Worm (Caenorhabditis elegans): Measurements from ENCODE around the gene F23H11.7.

The F23H11.7 gene

ce11 chrIII:950472-950871 is 31.2 kb upstream of the F23H11.7 start, which contains the start of the genes fbxa-67 and fbxa-11 (continued):
- TF ChIP-seq blmp-1 (tag; optimal IDR thresholded peaks at IDR 0.05), result no peak
- no peak for TF ChIP-seq irx-1 (tag; optimal IDR thresholded peaks at IDR 0.05)
- TF ChIP-seq nhr-76 (tag; optimal IDR thresholded peaks at IDR 0.05), result no peak
- peak; percentile 93 for TF ChIP-seq F16B12.6 (tag; optimal IDR thresholded peaks at IDR 0.05)
- TF ChIP-seq ceh-90 (tag; optimal IDR thresholded peaks at IDR 0.05), result no peak
- TF ChIP-seq unc-62 (GFP tag; optimal IDR thresholded peaks at IDR 0.05), result no peak
- TF ChIP-seq egl-13 (tag; optimal IDR thresholded peaks at IDR 0.05), result no peak
- TF ChIP-seq fos-1 (tag; optimal IDR thresholded peaks at IDR 0.05), result no peak
- no peak for TF ChIP-seq C16A3.4 (tag; optimal IDR thresholded peaks at IDR 0.05)
- TF ChIP-seq ceh-82 (tag; optimal IDR thresholded peaks at IDR 0.05), result peak in 1 of 3 experiments; percentile 12
- no peak for TF ChIP-seq nhr-20 (tag; optimal IDR thresholded peaks at IDR 0.05)
- TF ChIP-seq zag-1 (tag; optimal IDR thresholded peaks at IDR 0.05), result no peak
- TF ChIP-seq sptf-1 (tag; optimal IDR thresholded peaks at IDR 0.05), result no peak
- TF ChIP-seq lsy-2 (tag; optimal IDR thresholded peaks at IDR 0.05), result peak; percentile 35 to 52
- TF ChIP-seq tbx-2 (tag; optimal IDR thresholded peaks at IDR 0.05), result no peak
- no peak for TF ChIP-seq pqm-1 (tag; optimal IDR thresholded peaks at IDR 0.05)
- peak; percentile 53 for TF ChIP-seq mep-1 (tag; optimal IDR thresholded peaks at IDR 0.05)
- TF ChIP-seq lin-35 (GFP tag; optimal IDR thresholded peaks at IDR 0.05), result peak; percentile 35 to 41
- no peak for TF ChIP-seq unc-130 (tag; optimal IDR thresholded peaks at IDR 0.05)
- TF ChIP-seq nhr-12 (tag; optimal IDR thresholded peaks at IDR 0.05), result no peak
- no peak for TF ChIP-seq mef-2 (tag; optimal IDR thresholded peaks at IDR 0.05)

ce11 chrIII:946250-946725 is 27.1 kb upstream of the F23H11.7 start, which contains the start of gene fbxa-60:
Gene fbxa-60, minus strand, starts transcription at chrIII:946300.
- TF ChIP-seq grh-1 (GFP tag; IDR thresholded peaks at IDR 0.05) (no peak), sox-4 (tag; optimal IDR thresholded peaks at IDR 0.05) (no peak), ceh-82 (tag; optimal IDR thresholded peaks at IDR 0.05) (no peak), elt-2 (tag; optimal IDR thresholded peaks at IDR 0.05) (peak; percentile 68), blmp-1 (tag; optimal IDR thresholded peaks at IDR 0.05) (no peak), nhr-47 (tag; optimal IDR thresholded peaks at IDR 0.05) (no peak)

- TF ChIP-seq elt-2 (tag; optimal IDR thresholded peaks at IDR 0.05), result peak; percentile 39
Observed at ce11 chrIII:944346-944745, 25.1 kb upstream of the F23H11.7 start.

ce11 chrIII:943426-943927 is 24.3 kb upstream of the F23H11.7 start, which contains the start of gene fbxa-59:
Gene fbxa-59, minus strand, starts transcription at chrIII:943476.
- no peak for TF ChIP-seq efl-1 (optimal IDR thresholded peaks at IDR 0.05)
- TF ChIP-seq efl-1 (GFP tag; optimal IDR thresholded peaks at IDR 0.05 in 1 of 2), result peak in 1 of 2 experiments; percentile 39
- TF ChIP-seq ceh-82 (tag; optimal IDR thresholded peaks at IDR 0.05), result no peak
- TF ChIP-seq nhr-77 (tag; optimal IDR thresholded peaks at IDR 0.05), result no peak
- TF ChIP-seq isw-1 (GFP tag; IDR thresholded peaks at IDR 0.05), result no peak
- TF ChIP-seq mef-2 (tag; optimal IDR thresholded peaks at IDR 0.05), result no peak
- no peak for TF ChIP-seq tlp-1 (tag; optimal IDR thresholded peaks at IDR 0.05)
- TF ChIP-seq elt-2 (tag; optimal IDR thresholded peaks at IDR 0.05), result peak; percentile 61
- TF ChIP-seq ets-5 (GFP tag; IDR thresholded peaks at IDR 0.05), result no peak

ce11 chrIII:941958-942357 is 22.7 kb upstream of the F23H11.7 start:
- TF ChIP-seq C16A3.4 (tag; optimal IDR thresholded peaks at IDR 0.05), result no peak
- no peak for TF ChIP-seq unc-86 (tag; optimal IDR thresholded peaks at IDR 0.05)
- no peak for TF ChIP-seq lir-3 (tag; optimal IDR thresholded peaks at IDR 0.05; ENCODE audit: poor library complexity)
- TF ChIP-seq F16B12.6 (tag; optimal IDR thresholded peaks at IDR 0.05), result no peak

ce11 chrIII:938569-938968 is 19.3 kb upstream of the F23H11.7 start, which contains the start of gene fbxa-22:
Gene fbxa-22, plus strand, starts transcription at chrIII:938869.
- no peak for TF ChIP-seq skn-1 (tag; optimal IDR thresholded peaks at IDR 0.05)
- TF ChIP-seq pax-3 (tag; optimal IDR thresholded peaks at IDR 0.05), result no peak
- no peak for TF ChIP-seq ceh-88 (GFP tag; IDR thresholded peaks at IDR 0.05)
- TF ChIP-seq egl-13 (tag; optimal IDR thresholded peaks at IDR 0.05), result no peak
- no peak for TF ChIP-seq unc-98 (GFP tag; IDR thresholded peaks at IDR 0.05)
- TF ChIP-seq nhr-71 (tag; optimal IDR thresholded peaks at IDR 0.05), result no peak
- TF ChIP-seq fkh-4 (tag; optimal IDR thresholded peaks at IDR 0.05; ENCODE audit: borderline replicate concordance), result no peak
- TF ChIP-seq hlh-17 (GFP tag; optimal IDR thresholded peaks at IDR 0.05; ENCODE audit: borderline replicate concordance), result no peak
- TF ChIP-seq elt-3 (tag; optimal IDR thresholded peaks at IDR 0.05), result no peak
- no peak for TF ChIP-seq elt-2 (tag; optimal IDR thresholded peaks at IDR 0.05)
- no peak for TF ChIP-seq blmp-1 (tag; optimal IDR thresholded peaks at IDR 0.05)
